Worm (Caenorhabditis elegans) whole organism, L4/young adult: ENCODE measurements around the gene cyp-33C2.

ENCODE experiments used
- W03F9.2 ChIP-seq: fragments of 150-350 bp; optimal IDR thresholded peaks from 2 replicates; lab custom pipeline; 2014; ENCODE audit warnings: missing biosample characterization, missing genetic modification characterization
- dao-5 ChIP-seq: sonication (generic microtip); optimal IDR thresholded peaks from 2 replicates; lab custom pipeline; 2016; ENCODE audit warnings: missing genotype, missing genetic modification characterization, moderate library complexity, missing compliant biosample characterization
- him-1 ChIP-seq: sonication (generic microtip); optimal IDR thresholded peaks from 2 replicates; lab custom pipeline; 2016; ENCODE audit warnings: missing genotype, missing genetic modification reagents, missing genetic modification characterization, missing compliant biosample characterization

Gene cyp-33C2

DNA sequence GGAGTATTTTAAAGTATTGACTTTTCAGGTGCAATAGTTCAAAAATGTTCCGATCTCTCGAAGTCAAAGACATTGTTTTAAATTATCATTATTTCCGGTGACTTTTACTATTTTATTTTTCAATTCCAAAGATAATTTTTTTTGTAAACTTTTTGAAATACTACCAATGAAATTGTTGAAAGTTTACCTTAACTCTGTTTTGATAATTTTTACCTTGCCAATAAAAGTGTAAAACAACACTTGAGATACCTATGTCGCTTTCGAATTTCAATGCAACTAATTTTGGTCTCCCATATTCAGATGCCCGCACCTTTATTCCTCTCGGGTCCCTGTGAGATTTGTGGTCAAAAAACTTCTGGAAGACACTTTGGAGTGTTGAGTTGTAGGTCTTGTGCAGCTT is 41.8 kb downstream of the cyp-33C2 start, which contains the start of gene nhr-103:
Gene nhr-103 (plus strand): TSS at position 301 of the 400 bp plus-strand sequence.
- TF ChIP-seq W03F9.2 (tag; lab: Kevin White, UChicago): no peak
- no peak for TF ChIP-seq him-1 (tag; lab: Kevin White, UChicago)
- no peak for TF ChIP-seq dao-5 (tag; lab: Kevin White, UChicago)

DNA sequence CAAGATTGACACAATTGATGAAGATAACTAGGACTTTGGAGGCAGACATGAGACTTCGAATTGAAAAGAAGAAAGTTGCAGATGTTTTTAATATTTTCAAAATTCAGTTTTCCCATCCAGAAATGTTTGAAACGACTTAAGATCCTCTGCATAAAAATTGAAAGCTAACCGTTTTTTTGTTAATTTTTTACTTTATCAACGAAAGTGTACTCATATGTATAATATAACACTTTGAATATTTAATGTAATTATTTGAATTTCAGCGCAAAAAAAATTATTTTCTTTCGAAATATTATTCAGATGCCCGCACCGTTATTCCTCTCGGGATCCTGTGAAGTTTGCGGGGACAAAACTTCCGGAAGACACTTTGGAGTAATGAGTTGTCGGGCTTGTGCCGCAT is 43.6 kb downstream of the cyp-33C2 start, which contains the start of gene nhr-18:
Gene nhr-18 (plus strand): TSS at position 301 of the 400 bp plus-strand sequence.
- no peak for TF ChIP-seq him-1 (tag; lab: Kevin White, UChicago)
- no peak for TF ChIP-seq dao-5 (tag; lab: Kevin White, UChicago)
- no peak for TF ChIP-seq W03F9.2 (tag; lab: Kevin White, UChicago)

ce11 chrV:2228781-2229180 is 45.5 kb downstream of the cyp-33C2 start, which contains the start of gene nhr-126:
Gene nhr-126 (plus strand): TSS chrV:2229081.
- TF ChIP-seq dao-5 (tag; lab: Kevin White, UChicago) (no peak), W03F9.2 (tag; lab: Kevin White, UChicago) (no peak), him-1 (tag; lab: Kevin White, UChicago) (no peak)

DNA sequence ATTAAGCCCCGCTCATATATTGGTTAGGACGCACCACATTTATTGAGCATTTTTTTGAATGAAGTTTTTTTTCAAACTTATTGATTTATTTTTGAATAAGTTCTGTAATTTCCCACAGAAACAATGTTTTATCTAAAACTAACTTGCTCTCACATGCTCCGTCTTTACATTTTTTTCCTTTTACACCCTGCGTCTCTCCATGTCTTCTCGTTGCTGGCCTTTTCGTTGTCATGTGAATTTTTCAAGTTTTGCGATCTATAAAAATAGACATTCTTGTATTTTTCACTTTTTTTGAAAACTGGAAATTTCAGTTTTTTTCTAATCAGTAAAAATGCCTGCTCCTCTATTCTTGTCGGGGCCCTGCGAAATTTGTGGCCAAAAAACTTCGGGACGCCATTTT is 47.6 kb downstream of the cyp-33C2 start, which contains the start of gene nhr-134:
Gene nhr-134 (plus strand): TSS at position 312 of the 400 bp plus-strand sequence.
- no peak for TF ChIP-seq dao-5 (tag; lab: Kevin White, UChicago)
- no peak for TF ChIP-seq W03F9.2 (tag; lab: Kevin White, UChicago)
- no peak for TF ChIP-seq him-1 (tag; lab: Kevin White, UChicago)

- TF ChIP-seq dao-5 (tag; lab: Kevin White, UChicago) (no peak), W03F9.2 (tag; lab: Kevin White, UChicago) (no peak), him-1 (tag; lab: Kevin White, UChicago) (no peak)
Observed at ce11 chrV:2233177-2233576, 49.9 kb downstream of the cyp-33C2 start, which contains the start of gene nhr-96. Gene nhr-96 (plus strand): TSS chrV:2233477.

- no peak for TF ChIP-seq dao-5 (tag; lab: Kevin White, UChicago)
- no peak for TF ChIP-seq him-1 (tag; lab: Kevin White, UChicago)
- no peak for TF ChIP-seq W03F9.2 (tag; lab: Kevin White, UChicago)
Observed at ce11 chrV:2235848-2236247, 52.6 kb downstream of the cyp-33C2 start, which contains the start of gene cyp-33C4. Gene cyp-33C4 (plus strand): TSS chrV:2236140.
